Worm (Caenorhabditis elegans) whole organism, L4 larva: ENCODE data around the gene rsp-2.

Experiments used
- ZK546.5 ChIP-seq, 2 experiments: sonication (generic microtip); optimal IDR thresholded peaks; 2 replicates each; lab custom pipeline; 2017; ENCODE audit warnings: missing biosample characterization in 2 of 2, missing genetic modification characterization in 2 of 2
- nhr-11 ChIP-seq: fragments of 150-350 bp; optimal IDR thresholded peaks from 2 replicates; lab custom pipeline; 2014; ENCODE audit warnings: missing biosample characterization, missing genetic modification characterization

DNA sequence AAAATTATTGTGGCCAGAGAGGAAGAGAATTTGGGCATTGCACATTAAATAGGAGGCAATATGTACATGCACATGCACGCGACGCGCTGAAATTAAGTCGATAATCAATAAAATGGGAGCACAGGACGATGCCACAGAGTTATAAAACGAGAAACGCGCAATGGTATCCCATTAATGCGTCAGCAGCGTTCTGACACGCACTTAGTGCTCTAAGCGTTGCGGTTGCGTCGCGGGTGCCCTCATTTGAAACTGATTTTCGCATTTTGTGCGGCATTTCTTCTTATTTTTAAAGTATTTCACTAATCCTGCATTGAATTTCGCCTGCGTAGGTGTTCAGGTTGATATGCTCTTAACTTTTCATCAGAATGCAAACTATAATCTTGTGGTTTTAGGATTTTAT is 270 bp upstream of the rsp-2 start, which contains the start of gene rsp-1:
- TF ChIP-seq ZK546.5 (tag; optimal IDR thresholded peaks at IDR 0.05; lab: Kevin White, UChicago) = no peak
- peak; percentile 77 for TF ChIP-seq nhr-11 (tag; lab: Kevin White, UChicago)
